Worm (Caenorhabditis elegans) whole organism, L1 larva: Measurements from ENCODE around the gene F35A5.2.

ENCODE experiments used
- C16A3.4 ChIP-seq: fragments of 150-350 bp; optimal IDR thresholded peaks from 2 replicates; lab custom pipeline; 2014; ENCODE audit warnings: missing biosample characterization, missing genetic modification characterization
- F16B12.6 ChIP-seq: fragments of 150-350 bp; optimal IDR thresholded peaks from 2 replicates; lab custom pipeline; 2014; ENCODE audit warnings: missing biosample characterization, missing genetic modification characterization
- Y116A8C.19 ChIP-seq: sonication (generic microtip); optimal IDR thresholded peaks from 2 replicates; lab custom pipeline; 2016; ENCODE audit warnings: missing compliant biosample characterization, missing genetic modification characterization, borderline replicate concordance
- aly-2 ChIP-seq: fragments of 150-350 bp; optimal IDR thresholded peaks from 2 replicates; lab custom pipeline; 2014; ENCODE audit warnings: missing biosample characterization, missing genetic modification characterization
- blmp-1 ChIP-seq: fragments of 150-350 bp; optimal IDR thresholded peaks from 2 replicates; lab custom pipeline; 2014; ENCODE audit warnings: missing biosample characterization, missing genetic modification characterization
- ceh-63 ChIP-seq: fragments of 200-800 bp; sonication (Bioruptor generic); optimal IDR thresholded peaks from 2 replicates; lab custom pipeline; 2018; ENCODE audit warnings: mild to moderate bottlenecking, missing genetic modification characterization, missing compliant biosample characterization
- ceh-8 ChIP-seq: fragments of 200-800 bp; sonication (Bioruptor generic); optimal IDR thresholded peaks from 2 replicates; lab custom pipeline; 2018; ENCODE audit warnings: mild to moderate bottlenecking, missing genetic modification characterization, moderate library complexity, missing compliant biosample characterization
- ceh-82 ChIP-seq, 3 experiments: fragments of 150-350 bp in 1 of 3; sonication (generic microtip) in 2 of 3; optimal IDR thresholded peaks; 2 replicates each; lab custom pipeline; 2014 to 2017; ENCODE audit warnings: missing biosample characterization in 3 of 3, missing genetic modification characterization in 3 of 3
- ceh-90 ChIP-seq: sonication (generic microtip); optimal IDR thresholded peaks from 2 replicates; lab custom pipeline; 2016; ENCODE audit warnings: missing genetic modification characterization, missing compliant biosample characterization
- dsc-1 ChIP-seq: sonication (generic microtip); optimal IDR thresholded peaks from 2 replicates; lab custom pipeline; 2016; ENCODE audit warnings: mild to moderate bottlenecking, missing genetic modification characterization, missing compliant biosample characterization
- elt-3 ChIP-seq, 6 experiments: fragments of 150-350 bp in 1 of 6; sonication (generic microtip); optimal IDR thresholded peaks; 2 replicates each; lab custom pipeline; 2017 to 2018; ENCODE audit warnings: missing biosample characterization in 6 of 6, missing genetic modification characterization in 6 of 6, inconsistent platforms in 1 of 6
- fkh-4 ChIP-seq: sonication (generic microtip); optimal IDR thresholded peaks from 2 replicates; lab custom pipeline; 2016; ENCODE audit warnings: missing compliant biosample characterization, missing genetic modification characterization, borderline replicate concordance
- irx-1 ChIP-seq: sonication (generic microtip); optimal IDR thresholded peaks from 2 replicates; lab custom pipeline; 2016; ENCODE audit warnings: missing genetic modification characterization, missing compliant biosample characterization
- isw-1 ChIP-seq: fragments of 200-800 bp; sonication (Bioruptor generic); IDR thresholded peaks from 2 replicates; pipeline ENCODE4 v1.3.6; 2022; ENCODE audit warnings: missing genetic modification characterization, missing compliant biosample characterization
- lin-13 ChIP-seq: fragments of 150-350 bp; optimal IDR thresholded peaks from 2 replicates; lab custom pipeline; 2014; ENCODE audit warnings: missing biosample characterization, missing genetic modification reagents, missing genetic modification characterization
- lin-14 ChIP-seq: fragments of 200-800 bp; sonication (Bioruptor generic); optimal IDR thresholded peaks from 2 replicates; lab custom pipeline; 2018; ENCODE audit warnings: mild to moderate bottlenecking, missing genetic modification characterization, moderate library complexity, missing compliant biosample characterization
- lin-15B ChIP-seq: fragments of 150-350 bp; sonication (generic microtip); optimal IDR thresholded peaks from 3 replicates; lab custom pipeline; 2014; ENCODE audit warnings: missing biosample characterization, missing genetic modification characterization
- mab-9 ChIP-seq: fragments of 200-800 bp; sonication (Bioruptor generic); IDR thresholded peaks from 2 replicates; pipeline ENCODE4 v1.3.6; 2022; ENCODE audit warnings: missing genetic modification reagents, missing genetic modification characterization, missing compliant biosample characterization
- mef-2 ChIP-seq: fragments of 150-350 bp; optimal IDR thresholded peaks from 2 replicates; lab custom pipeline; 2014; ENCODE audit warnings: missing biosample characterization, missing genetic modification characterization
- mep-1 ChIP-seq: fragments of 150-350 bp; optimal IDR thresholded peaks from 2 replicates; lab custom pipeline; 2014; ENCODE audit warnings: missing biosample characterization, missing genetic modification characterization
- nhr-11 ChIP-seq: fragments of 150-350 bp; optimal IDR thresholded peaks from 2 replicates; lab custom pipeline; 2014; ENCODE audit warnings: missing biosample characterization, missing genetic modification characterization
- nhr-19 ChIP-seq: fragments of 200-800 bp; sonication (Bioruptor generic); conservative IDR thresholded peaks from 2 replicates; pipeline ENCODE4 v1.3.6; 2022; ENCODE audit warnings: missing genetic modification characterization, missing compliant biosample characterization
- nhr-20 ChIP-seq: sonication (generic microtip); optimal IDR thresholded peaks from 2 replicates; lab custom pipeline; 2016; ENCODE audit warnings: mild to moderate bottlenecking, missing genetic modification characterization, missing compliant biosample characterization
- nhr-237 ChIP-seq: fragments of 150-350 bp; optimal IDR thresholded peaks from 2 replicates; lab custom pipeline; 2014; ENCODE audit warnings: missing biosample characterization, missing genetic modification characterization
- nhr-28 ChIP-seq: fragments of 150-350 bp; optimal IDR thresholded peaks from 2 replicates; lab custom pipeline; 2014; ENCODE audit warnings: missing biosample characterization, missing genetic modification characterization
- nhr-47 ChIP-seq: sonication (generic microtip); optimal IDR thresholded peaks from 2 replicates; lab custom pipeline; 2016; ENCODE audit warnings: mild to moderate bottlenecking, missing genetic modification characterization, moderate library complexity, missing compliant biosample characterization
- nhr-71 ChIP-seq: sonication (generic microtip); optimal IDR thresholded peaks from 2 replicates; lab custom pipeline; 2016; ENCODE audit warnings: mild to moderate bottlenecking, missing genetic modification characterization, moderate library complexity, missing compliant biosample characterization
- nhr-77 ChIP-seq: fragments of 150-350 bp; optimal IDR thresholded peaks from 2 replicates; lab custom pipeline; 2014; ENCODE audit warnings: missing biosample characterization, missing genetic modification characterization
- nhr-84 ChIP-seq: sonication (generic microtip); optimal IDR thresholded peaks from 2 replicates; lab custom pipeline; 2017; ENCODE audit warnings: missing biosample characterization, missing genetic modification characterization
- nhr-85 ChIP-seq: sonication (generic microtip); peaks from one replicate; lab custom pipeline; 2016; ENCODE audit warnings: missing genetic modification characterization, inconsistent platforms, missing compliant biosample characterization
- nhr-90 ChIP-seq: sonication (generic microtip); optimal IDR thresholded peaks from 2 replicates; lab custom pipeline; 2016; ENCODE audit warnings: mild to moderate bottlenecking, missing genetic modification characterization, missing compliant biosample characterization; ENCODE audit not compliant: poor library complexity
- pax-3 ChIP-seq: fragments of 200-800 bp; sonication (Bioruptor generic); optimal IDR thresholded peaks from 2 replicates; lab custom pipeline; 2018; ENCODE audit warnings: mild to moderate bottlenecking, missing genetic modification characterization, moderate library complexity, missing compliant biosample characterization
- rnt-1 ChIP-seq: sonication (generic microtip); optimal IDR thresholded peaks from 2 replicates; lab custom pipeline; 2016; ENCODE audit warnings: mild to moderate bottlenecking, missing genetic modification characterization, moderate library complexity, missing compliant biosample characterization
- skn-1 ChIP-seq: fragments of 150-350 bp; optimal IDR thresholded peaks from 2 replicates; lab custom pipeline; 2014; ENCODE audit warnings: missing biosample characterization, missing genetic modification characterization
- snpc-4 ChIP-seq: fragments of 150-350 bp; optimal IDR thresholded peaks from 2 replicates; lab custom pipeline; 2014; ENCODE audit warnings: missing biosample characterization, missing genetic modification characterization
- snu-23 ChIP-seq: sonication (generic microtip); optimal IDR thresholded peaks from 2 replicates; lab custom pipeline; 2016; ENCODE audit warnings: missing genetic modification characterization, missing compliant biosample characterization
- sup-37 ChIP-seq: fragments of 200-800 bp; sonication (Bioruptor generic); optimal IDR thresholded peaks from 2 replicates; lab custom pipeline; 2018; ENCODE audit warnings: mild to moderate bottlenecking, missing genetic modification characterization, missing compliant biosample characterization
- swsn-7 ChIP-seq: sonication (generic microtip); optimal IDR thresholded peaks from 2 replicates; lab custom pipeline; 2016; ENCODE audit warnings: missing genetic modification characterization, missing compliant biosample characterization
- tbx-2 ChIP-seq: sonication (generic microtip); optimal IDR thresholded peaks from 2 replicates; lab custom pipeline; 2016; ENCODE audit warnings: missing genetic modification characterization, missing compliant biosample characterization
- tlp-1 ChIP-seq: fragments of 150-350 bp; optimal IDR thresholded peaks from 2 replicates; lab custom pipeline; 2014; ENCODE audit warnings: missing biosample characterization, missing genetic modification characterization
- unc-130 ChIP-seq: fragments of 150-350 bp; optimal IDR thresholded peaks from 2 replicates; lab custom pipeline; 2017; ENCODE audit warnings: missing biosample characterization, missing genetic modification characterization, inconsistent platforms
- unc-30 ChIP-seq: sonication (generic microtip); optimal IDR thresholded peaks from 2 replicates; lab custom pipeline; 2017; ENCODE audit warnings: missing biosample characterization, missing genetic modification characterization
- unc-62 ChIP-seq: fragments of 150-350 bp; optimal IDR thresholded peaks from 2 replicates; lab custom pipeline; 2014; ENCODE audit warnings: missing biosample characterization, missing genetic modification reagents, missing genetic modification characterization
- unc-98 ChIP-seq: fragments of 200-800 bp; sonication (Bioruptor generic); IDR thresholded peaks from 2 replicates; pipeline ENCODE4 v1.3.6; 2022; ENCODE audit warnings: missing genetic modification characterization, missing compliant biosample characterization
- vab-15 ChIP-seq: sonication (generic microtip); optimal IDR thresholded peaks from 2 replicates; lab custom pipeline; 2017; ENCODE audit warnings: missing genotype, mild to moderate bottlenecking, missing genetic modification characterization, missing compliant biosample characterization
- xbp-1 ChIP-seq: sonication (generic microtip); optimal IDR thresholded peaks from 2 replicates; lab custom pipeline; 2016; ENCODE audit warnings: missing genetic modification characterization, missing compliant biosample characterization
- zag-1 ChIP-seq: fragments of 150-350 bp; optimal IDR thresholded peaks from 2 replicates; lab custom pipeline; 2014; ENCODE audit warnings: missing biosample characterization, missing genetic modification characterization
- zip-4 ChIP-seq: fragments of 200-800 bp; sonication (Bioruptor generic); optimal IDR thresholded peaks from 2 replicates; lab custom pipeline; 2018; ENCODE audit warnings: mild to moderate bottlenecking, missing genetic modification characterization, moderate library complexity, missing compliant biosample characterization
- ztf-11 ChIP-seq, 2 experiments: sonication (generic microtip); optimal IDR thresholded peaks; 2 replicates each; lab custom pipeline; 2016 to 2017; ENCODE audit warnings: missing genetic modification characterization in 2 of 2, missing biosample characterization in 1 of 2, missing compliant biosample characterization in 1 of 2
- ztf-4 ChIP-seq: fragments of 150-350 bp; optimal IDR thresholded peaks from 2 replicates; lab custom pipeline; 2014; ENCODE audit warnings: missing biosample characterization, missing genetic modification characterization

The F35A5.2 gene

DNA sequence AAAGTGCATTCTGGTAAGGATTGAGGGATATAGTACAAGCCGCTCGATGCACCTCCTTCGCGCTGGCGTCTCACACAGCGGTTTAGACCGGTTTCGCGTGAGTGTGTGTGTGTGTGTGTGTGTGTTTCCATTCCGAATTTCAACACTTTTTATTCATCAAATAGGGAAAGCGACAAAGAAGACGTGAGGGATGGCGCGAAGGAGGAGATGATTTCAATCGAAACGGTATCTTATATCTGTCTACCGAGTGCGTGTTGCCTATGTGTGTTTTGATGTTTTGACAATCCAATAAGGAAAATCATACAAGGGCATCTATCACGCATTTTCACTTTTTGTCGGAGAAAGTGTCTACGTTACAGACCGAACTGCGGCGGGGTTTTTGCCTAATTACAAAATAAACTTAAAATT is 32.8 kb downstream of the F35A5.2 start (continued):
- TF ChIP-seq unc-62: no peak
- TF ChIP-seq tbx-2 (tag; lab: Kevin White, UChicago): no peak
- TF ChIP-seq ztf-11 (tag; optimal IDR thresholded peaks at IDR 0.05; lab: Kevin White, UChicago): no peak
- no peak for TF ChIP-seq irx-1 (tag; lab: Kevin White, UChicago)

DNA sequence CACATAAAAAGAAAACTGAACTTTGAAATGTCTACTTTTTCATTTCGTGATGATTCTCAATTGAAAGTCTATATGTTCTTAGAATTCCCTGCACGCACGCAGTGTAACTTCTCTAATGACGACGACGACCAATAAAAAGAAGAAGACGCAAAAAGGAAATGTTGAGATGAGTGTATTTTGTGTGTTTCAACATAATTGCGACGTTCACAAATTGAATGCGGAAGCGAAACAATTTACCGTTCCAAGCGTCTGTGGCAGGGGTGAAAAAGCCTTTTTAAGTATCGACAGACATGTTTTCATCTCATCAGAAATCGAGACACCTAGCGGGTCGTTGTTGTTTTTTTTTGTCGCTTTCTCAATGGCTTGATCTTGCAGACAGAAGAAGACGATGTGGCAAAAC is 33.7 kb downstream of the F35A5.2 start:
- TF ChIP-seq swsn-7 (no peak), tbx-2 (tag; lab: Kevin White, UChicago) (no peak), aly-2 (tag; lab: Kevin White, UChicago) (no peak), blmp-1 (tag; lab: Kevin White, UChicago) (peak; percentile 17), zip-4 (no peak), irx-1 (tag; lab: Kevin White, UChicago) (no peak), pax-3 (tag; lab: Kevin White, UChicago) (no peak)

DNA sequence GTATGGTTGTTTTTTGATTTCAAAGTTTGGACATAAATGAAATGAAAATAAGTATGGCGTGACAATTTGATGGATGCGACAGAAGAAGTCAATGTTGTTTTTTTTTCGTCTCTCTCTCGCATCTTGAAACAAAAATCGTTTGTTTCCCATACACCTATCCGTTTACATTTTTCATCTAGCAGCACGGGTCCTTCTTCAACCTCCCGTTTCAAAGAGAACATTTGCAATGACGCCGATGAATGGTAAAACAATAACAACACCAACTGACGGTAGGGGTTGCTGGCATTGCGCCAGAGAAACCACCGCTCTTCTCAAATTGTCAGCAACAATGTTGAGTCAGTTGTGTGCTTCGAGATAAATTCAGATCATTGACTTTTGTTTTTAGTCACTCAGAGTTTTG is 34.2 kb downstream of the F35A5.2 start:
- TF ChIP-seq lin-15B (no peak), ceh-82 (tag; optimal IDR thresholded peaks at IDR 0.05; lab: Kevin White, UChicago) (no peak), C16A3.4 (tag; lab: Kevin White, UChicago) (peak; percentile 7), nhr-47 (tag; lab: Kevin White, UChicago) (peak; percentile 38), ceh-63 (GFP tag; lab: Kevin White, UChicago) (no peak), zip-4 (no peak), unc-98 (GFP tag; lab: Robert Waterston, UW) (no peak), rnt-1 (tag; lab: Kevin White, UChicago) (peak; percentile 84), unc-30 (tag; lab: Kevin White, UChicago) (no peak), swsn-7 (peak; percentile 18), nhr-85 (tag; lab: Kevin White, UChicago) (peak; percentile 94), skn-1 (tag; lab: Kevin White, UChicago) (no peak), ceh-90 (tag; lab: Kevin White, UChicago) (no peak), snu-23 (GFP tag; lab: Kevin White, UChicago) (peak; percentile 73), F16B12.6 (tag; lab: Kevin White, UChicago) (no peak), pax-3 (tag; lab: Kevin White, UChicago) (no peak), vab-15 (tag; lab: Kevin White, UChicago) (peak; percentile 24), fkh-4 (tag; lab: Kevin White, UChicago) (no peak), mef-2 (tag; lab: Kevin White, UChicago) (peak; percentile 65), mep-1 (no peak), nhr-237 (tag; lab: Kevin White, UChicago) (no peak), ztf-4 (tag; lab: Kevin White, UChicago) (peak; percentile 55), nhr-84 (tag; lab: Kevin White, UChicago) (no peak), lin-14 (peak; percentile 94), nhr-19 (GFP tag; lab: Robert Waterston, UW) (peak; percentile 78), mab-9 (no peak), zag-1 (tag; lab: Kevin White, UChicago) (no peak), aly-2 (tag; lab: Kevin White, UChicago) (no peak), nhr-28 (tag; lab: Kevin White, UChicago) (no peak), isw-1 (GFP tag; lab: Robert Waterston, UW) (no peak), xbp-1 (peak; percentile 29), sup-37 (GFP tag; lab: Kevin White, UChicago) (no peak), ceh-8 (GFP tag; lab: Kevin White, UChicago) (no peak), lin-13 (GFP tag; lab: Kevin White, UChicago) (peak; percentile 22), Y116A8C.19 (tag; lab: Kevin White, UChicago) (no peak), nhr-77 (tag; lab: Kevin White, UChicago) (no peak), nhr-90 (peak; percentile 40), nhr-71 (tag; lab: Kevin White, UChicago) (peak; percentile 90), tlp-1 (tag; lab: Kevin White, UChicago) (no peak), nhr-11 (tag; lab: Kevin White, UChicago) (no peak), nhr-20 (peak; percentile 72), elt-3 (tag; optimal IDR thresholded peaks at IDR 0.05; lab: Kevin White, UChicago) (peak in 2 of 6 experiments; percentile 32), unc-130 (tag; lab: Kevin White, UChicago) (peak; percentile 87), dsc-1 (tag; lab: Kevin White, UChicago) (no peak), snpc-4 (tag; lab: Kevin White, UChicago) (no peak), irx-1 (tag; lab: Kevin White, UChicago) (peak; percentile 42)
